In genomic region chr2L:14634986-14635385, dm6 we compare ENCODE assay signal across 4 fruit fly cellular contexts.
TF ChIP-seq lines count a peak whose summit lies in the region.

No protein-coding gene starts in this region.

- no peak for TF ChIP-seq CTCF in whole organism, embryonic (GFP tag; optimal IDR thresholded peaks at IDR 0.05; lab: Kevin White, UChicago)

TF ChIP-seq in whole organism, adult, 20 proteins besides CTCF, POLR2A, EP300 and RAD21:
- TF ChIP-seq CG33017 (tag; optimal IDR thresholded peaks at IDR 0.05; lab: Kevin White, UChicago) (peak; percentile 1), Clk (GFP tag; optimal IDR thresholded peaks at IDR 0.05; lab: Kevin White, UChicago) (no peak)

TF ChIP-seq in whole organism, embryonic, 481 proteins besides CTCF, POLR2A, EP300 and RAD21 (continues in another document):
- TF ChIP-seq kah (GFP tag; optimal IDR thresholded peaks at IDR 0.05; lab: Kevin White, UChicago) = no peak
- peak; percentile 13 for TF ChIP-seq CG18262 (tag; optimal IDR thresholded peaks at IDR 0.05; lab: Kevin White, UChicago)
- no peak for TF ChIP-seq CrebB (tag; optimal IDR thresholded peaks at IDR 0.05; lab: Kevin White, UChicago)
- no peak for TF ChIP-seq phol (tag; optimal IDR thresholded peaks at IDR 0.05; lab: Kevin White, UChicago)
- TF ChIP-seq CG31224 (GFP tag; IDR thresholded peaks at IDR 0.05; lab: Robert Waterston, UW) = no peak
- no peak for TF ChIP-seq MBD-R2 (GFP tag; IDR thresholded peaks at IDR 0.05; lab: Robert Waterston, UW)
- TF ChIP-seq ems (GFP tag; optimal IDR thresholded peaks at IDR 0.05; lab: Kevin White, UChicago) = no peak
- TF ChIP-seq dmrt99B (tag; optimal IDR thresholded peaks at IDR 0.05; lab: Kevin White, UChicago) = peak; percentile 20
- TF ChIP-seq prd (optimal IDR thresholded peaks at IDR 0.05; lab: Kevin White, UChicago) = no peak
- peak; percentile 50; the same call in 2 of the 3 replicates for TF ChIP-seq prd (GFP tag; IDR thresholded peaks at IDR 0.05; lab: Robert Waterston, UW)
- TF ChIP-seq bsh (GFP tag; optimal IDR thresholded peaks at IDR 0.05; lab: Kevin White, UChicago) = peak in 1 of 2 experiments; percentile 17
- TF ChIP-seq usp (GFP tag; optimal IDR thresholded peaks at IDR 0.05; lab: Kevin White, UChicago) = no peak
- TF ChIP-seq psq (GFP tag; optimal IDR thresholded peaks at IDR 0.05; lab: Kevin White, UChicago) = no peak
- TF ChIP-seq CG18619 (GFP tag; optimal IDR thresholded peaks at IDR 0.05; lab: Kevin White, UChicago) = no peak
- TF ChIP-seq tio (GFP tag; optimal IDR thresholded peaks at IDR 0.05; lab: Kevin White, UChicago) = peak; percentile 13
- no peak for TF ChIP-seq CG10274 (GFP tag; optimal IDR thresholded peaks at IDR 0.05; lab: Kevin White, UChicago)
- no peak for TF ChIP-seq CG5245 (GFP tag; optimal IDR thresholded peaks at IDR 0.05; lab: Kevin White, UChicago)
- peak; percentile 23 for TF ChIP-seq Blimp-1 (GFP tag; optimal IDR thresholded peaks at IDR 0.05; lab: Kevin White, UChicago)
- TF ChIP-seq HLH3B (GFP tag; IDR thresholded peaks at IDR 0.05; lab: Robert Waterston, UW) = no peak
- TF ChIP-seq gsb-n (tag; optimal IDR thresholded peaks at IDR 0.05; lab: Kevin White, UChicago) = peak; percentile 20
- no peak for TF ChIP-seq vnd (GFP tag; IDR thresholded peaks at IDR 0.05; lab: Robert Waterston, UW; ENCODE audit: partially characterized antibody)
- no peak for TF ChIP-seq CG13894 (tag; optimal IDR thresholded peaks at IDR 0.05; lab: Kevin White, UChicago)
- TF ChIP-seq Atf-2 (GFP tag; optimal IDR thresholded peaks at IDR 0.05; lab: Kevin White, UChicago) = no peak
- TF ChIP-seq gem (tag; optimal IDR thresholded peaks at IDR 0.05; lab: Kevin White, UChicago) = peak; percentile 18
- TF ChIP-seq CG7271 (tag; optimal IDR thresholded peaks at IDR 0.05; lab: Kevin White, UChicago) = peak; percentile 12
- peak; percentile 16 for TF ChIP-seq CG10979 (tag; optimal IDR thresholded peaks at IDR 0.05; lab: Kevin White, UChicago)
- peak; percentile 26 for TF ChIP-seq CG2712 (tag; optimal IDR thresholded peaks at IDR 0.05; lab: Kevin White, UChicago)
- 0 out of 2 replicates have a peak, but pooled peaks have one; percentile 49 for TF ChIP-seq Drgx (GFP tag; IDR thresholded peaks at IDR 0.05; lab: Robert Waterston, UW)
- peak; percentile 26 for TF ChIP-seq Sox102F (GFP tag; optimal IDR thresholded peaks at IDR 0.05; lab: Kevin White, UChicago)
- TF ChIP-seq CG11504 (tag; optimal IDR thresholded peaks at IDR 0.05; lab: Kevin White, UChicago) = peak; percentile 13

TF ChIP-seq in whole organism, prepupa, 60 proteins besides CTCF, POLR2A, EP300 and RAD21:
- TF ChIP-seq CG6163 (GFP tag; IDR thresholded peaks at IDR 0.05; lab: Robert Waterston, UW) = peak; percentile 31; the same call in 1 of the 3 replicates
- TF ChIP-seq CG1621 (tag; optimal IDR thresholded peaks at IDR 0.05; lab: Kevin White, UChicago) = no peak
- TF ChIP-seq Eip78C (GFP tag; lab: Kevin White, UChicago) = peak; percentile 64
- peak; percentile 18 for TF ChIP-seq acj6 (GFP tag; optimal IDR thresholded peaks at IDR 0.05; lab: Kevin White, UChicago)
- TF ChIP-seq salr (GFP tag; optimal IDR thresholded peaks at IDR 0.05; lab: Kevin White, UChicago) = no peak
- peak; percentile 57 for TF ChIP-seq CG6276 (GFP tag; optimal IDR thresholded peaks at IDR 0.05; lab: Kevin White, UChicago)
- no peak for TF ChIP-seq CG8632 (GFP tag; optimal IDR thresholded peaks at IDR 0.05; lab: Kevin White, UChicago)
- TF ChIP-seq CG4318 (GFP tag; optimal IDR thresholded peaks at IDR 0.05; lab: Kevin White, UChicago) = peak; percentile 49
- TF ChIP-seq OdsH (GFP tag; optimal IDR thresholded peaks at IDR 0.05; lab: Kevin White, UChicago) = peak; percentile 24
- TF ChIP-seq dac (GFP tag; optimal IDR thresholded peaks at IDR 0.05; lab: Kevin White, UChicago) = peak; percentile 7
- TF ChIP-seq lz (GFP tag; optimal IDR thresholded peaks at IDR 0.05; lab: Kevin White, UChicago) = peak; percentile 2
- peak; percentile 13 for TF ChIP-seq Sox102F (GFP tag; optimal IDR thresholded peaks at IDR 0.05; lab: Kevin White, UChicago)
- TF ChIP-seq CG11762 (GFP tag; optimal IDR thresholded peaks at IDR 0.05; lab: Kevin White, UChicago; ENCODE audit: insufficient read depth) = peak; percentile 21
- TF ChIP-seq esn (GFP tag; optimal IDR thresholded peaks at IDR 0.05; lab: Kevin White, UChicago) = no peak
- peak; percentile 6 for TF ChIP-seq CG10631 (GFP tag; optimal IDR thresholded peaks at IDR 0.05; lab: Kevin White, UChicago)
- peak; percentile 10 for TF ChIP-seq CG16779 (tag; optimal IDR thresholded peaks at IDR 0.05; lab: Kevin White, UChicago)
- TF ChIP-seq CG15336 (GFP tag; IDR thresholded peaks at IDR 0.05; lab: Robert Waterston, UW) = peak; percentile 66; the same call in 1 of the 2 replicates
- peak; percentile 22 for TF ChIP-seq Met (GFP tag; optimal IDR thresholded peaks at IDR 0.05; lab: Kevin White, UChicago)
- TF ChIP-seq ss (GFP tag; optimal IDR thresholded peaks at IDR 0.05; lab: Kevin White, UChicago) = no peak
- TF ChIP-seq Hr4 (GFP tag; optimal IDR thresholded peaks at IDR 0.05; lab: Kevin White, UChicago) = peak; percentile 52
- TF ChIP-seq eg (GFP tag; IDR thresholded peaks at IDR 0.05; lab: Robert Waterston, UW) = peak; percentile 67; the same call in 2 of the 3 replicates
- TF ChIP-seq svp (GFP tag; lab: Kevin White, UChicago) = peak; percentile 66
- TF ChIP-seq CG8119 (GFP tag; IDR thresholded peaks at IDR 0.05; lab: Robert Waterston, UW) = peak; percentile 73
- TF ChIP-seq CG3919 (GFP tag; optimal IDR thresholded peaks at IDR 0.05; lab: Kevin White, UChicago) = peak; percentile 17
- TF ChIP-seq CG3032 (tag; optimal IDR thresholded peaks at IDR 0.05; lab: Kevin White, UChicago) = no peak
- peak; percentile 80 for TF ChIP-seq CG32006 (GFP tag; optimal IDR thresholded peaks at IDR 0.05; lab: Kevin White, UChicago)
- peak; percentile 52 for TF ChIP-seq achi (GFP tag; optimal IDR thresholded peaks at IDR 0.05; lab: Kevin White, UChicago)
- peak; percentile 5 for TF ChIP-seq Lpt (GFP tag; optimal IDR thresholded peaks at IDR 0.05; lab: Kevin White, UChicago)

TF ChIP-seq in whole organism, pupa, 21 proteins besides CTCF, POLR2A, EP300 and RAD21:
- peak; percentile 37; the same call in 1 of the 2 replicates for TF ChIP-seq rn (GFP tag; IDR thresholded peaks at IDR 0.05; lab: Robert Waterston, UW)
- TF ChIP-seq Ets98B (GFP tag; IDR thresholded peaks at IDR 0.05; lab: Robert Waterston, UW) = peak; percentile 32; the same call in 1 of the 2 replicates
- TF ChIP-seq CG14655 (GFP tag; optimal IDR thresholded peaks at IDR 0.05; lab: Kevin White, UChicago) = peak; percentile 54
- no peak for TF ChIP-seq EcR (GFP tag; optimal IDR thresholded peaks at IDR 0.05; lab: Kevin White, UChicago)
- TF ChIP-seq gl (tag; optimal IDR thresholded peaks at IDR 0.05; lab: Kevin White, UChicago) = no peak
- TF ChIP-seq CG8159 (tag; optimal IDR thresholded peaks at IDR 0.05; lab: Kevin White, UChicago) = peak; percentile 3
- TF ChIP-seq Snoo (tag; optimal IDR thresholded peaks at IDR 0.05; lab: Kevin White, UChicago) = peak; percentile 43
- no peak for TF ChIP-seq CG15710 (tag; optimal IDR thresholded peaks at IDR 0.05; lab: Kevin White, UChicago)
- TF ChIP-seq CG8301 (tag; optimal IDR thresholded peaks at IDR 0.05; lab: Kevin White, UChicago) = peak; percentile 52
- no peak for TF ChIP-seq Pif1A (GFP tag; optimal IDR thresholded peaks at IDR 0.05; lab: Kevin White, UChicago)
- TF ChIP-seq fd96Ca (GFP tag; IDR thresholded peaks at IDR 0.05; lab: Robert Waterston, UW) = no peak; the same call in 2 of the 3 replicates
- no peak for TF ChIP-seq CG10348 (GFP tag; IDR thresholded peaks at IDR 0.05; lab: Robert Waterston, UW)
- TF ChIP-seq CG4496 (GFP tag; IDR thresholded peaks at IDR 0.05; lab: Robert Waterston, UW) = no peak
- no peak; the same call in 1 of the 2 replicates for TF ChIP-seq CG32121 (GFP tag; IDR thresholded peaks at IDR 0.05; lab: Robert Waterston, UW)
